Fruit fly (Drosophila melanogaster): Measurements from ENCODE around the gene CG14089.
A peak's percentile ranks its signal among the peaks of the same experiment; 100 is the strongest.

Gene CG14089

DNA sequence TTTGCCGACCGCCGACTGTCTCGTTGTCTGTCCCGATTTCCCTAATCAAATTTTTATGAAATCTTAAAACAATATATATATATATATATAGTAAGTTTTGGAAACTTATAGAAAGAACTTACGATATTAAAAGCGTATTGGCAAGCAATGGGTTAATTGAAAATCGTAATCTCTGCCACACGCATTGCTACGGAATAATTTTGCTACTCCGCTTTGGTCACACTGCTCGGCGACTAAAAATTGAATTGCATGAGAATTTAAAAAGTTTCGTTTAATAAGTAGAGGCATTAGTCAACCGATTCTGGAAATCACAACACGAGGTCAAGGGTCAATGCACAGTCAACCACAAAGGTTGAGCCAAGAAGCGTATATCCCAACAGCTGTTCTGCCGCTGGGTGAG, 19.4 kb downstream of the CG14089 start, which contains the start of gene Bet1 (continued):
- no peak for TF ChIP-seq CG14710 (tag; optimal IDR thresholded peaks at IDR 0.05)
- no peak for TF ChIP-seq CTCF (GFP tag; optimal IDR thresholded peaks at IDR 0.05)
- TF ChIP-seq CG13424 (tag; optimal IDR thresholded peaks at IDR 0.05) = no peak
- no peak for TF ChIP-seq aop (GFP tag; IDR thresholded peaks at IDR 0.05)
- no peak for TF ChIP-seq Dref (GFP tag; IDR thresholded peaks at IDR 0.05)
- no peak for TF ChIP-seq Lpt (GFP tag; optimal IDR thresholded peaks at IDR 0.05)
- peak; percentile 55 for TF ChIP-seq Med (GFP tag)
- TF ChIP-seq NK7.1 (GFP tag; optimal IDR thresholded peaks at IDR 0.05) = no peak
- TF ChIP-seq CG8924 (tag; optimal IDR thresholded peaks at IDR 0.05) = no peak
- TF ChIP-seq nerfin-2 (GFP tag; IDR thresholded peaks at IDR 0.05; ENCODE audit: partially characterized antibody) = no peak
- peak; percentile 55; the same call in 1 of the 2 replicates for TF ChIP-seq CG32532 (GFP tag; IDR thresholded peaks at IDR 0.05)
- no peak for TF ChIP-seq sna (GFP tag; IDR thresholded peaks at IDR 0.05; ENCODE audit: partially characterized antibody)
- TF ChIP-seq CG11093 (GFP tag; IDR thresholded peaks at IDR 0.05) = no peak
- TF ChIP-seq gce (GFP tag; IDR thresholded peaks at IDR 0.05) = no peak
- TF ChIP-seq Hr51 (GFP tag; optimal IDR thresholded peaks at IDR 0.05) = no peak
- peak; percentile 6 for TF ChIP-seq CG15269 (tag; optimal IDR thresholded peaks at IDR 0.05)
- no peak for TF ChIP-seq CG33557 (GFP tag; optimal IDR thresholded peaks at IDR 0.05)
- no peak for TF ChIP-seq CG11504 (tag; optimal IDR thresholded peaks at IDR 0.05)
- TF ChIP-seq fru (optimal IDR thresholded peaks at IDR 0.05) = no peak
- TF ChIP-seq Rx (GFP tag; IDR thresholded peaks at IDR 0.05) = no peak
- 0 out of 2 replicates have a peak, but pooled peaks have one; percentile 21 for TF ChIP-seq bbx (GFP tag; IDR thresholded peaks at IDR 0.05; ENCODE audit: partially characterized antibody)
- TF ChIP-seq MESR4 (GFP tag; optimal IDR thresholded peaks at IDR 0.05) = peak; percentile 54
- TF ChIP-seq abd-A (tag; optimal IDR thresholded peaks at IDR 0.05) = no peak
- TF ChIP-seq Sox102F (GFP tag; optimal IDR thresholded peaks at IDR 0.05) = peak; percentile 7
- peak in 1 of 2 experiments; percentile 14 for TF ChIP-seq bsh (GFP tag; optimal IDR thresholded peaks at IDR 0.05)
- peak; percentile 21 for TF ChIP-seq YL-1 (GFP tag; optimal IDR thresholded peaks at IDR 0.05)
- no peak for TF ChIP-seq wor (GFP tag; IDR thresholded peaks at IDR 0.05)
- TF ChIP-seq CG7372 (GFP tag; IDR thresholded peaks at IDR 0.05) = no peak
- no peak for TF ChIP-seq CG16863 (GFP tag; optimal IDR thresholded peaks at IDR 0.05)
- no peak for TF ChIP-seq croc (GFP tag; conservative IDR thresholded peaks at IDR 0.05)
- TF ChIP-seq CG34422 (GFP tag; IDR thresholded peaks at IDR 0.05) = 0 out of 3 replicates have a peak, but pooled peaks have one; percentile 23
- TF ChIP-seq CG4820 (GFP tag; optimal IDR thresholded peaks at IDR 0.05) = no peak
- TF ChIP-seq al (GFP tag; IDR thresholded peaks at IDR 0.05) = no peak
- no peak; the same call in 1 of the 2 replicates for TF ChIP-seq sob (GFP tag; IDR thresholded peaks at IDR 0.05)
- TF ChIP-seq ab (GFP tag; optimal IDR thresholded peaks at IDR 0.05) = no peak
- TF ChIP-seq Atf6 (GFP tag; IDR thresholded peaks at IDR 0.05) = no peak
- TF ChIP-seq Ptx1 (GFP tag; IDR thresholded peaks at IDR 0.05) = 0 out of 2 replicates have a peak, but pooled peaks have one; percentile 7
- TF ChIP-seq gem (tag; optimal IDR thresholded peaks at IDR 0.05) = peak; percentile 20
- no peak for TF ChIP-seq lov (optimal IDR thresholded peaks at IDR 0.05)
- TF ChIP-seq lov (GFP tag; IDR thresholded peaks at IDR 0.05) = no peak
- no peak for TF ChIP-seq p53 (GFP tag; optimal IDR thresholded peaks at IDR 0.05)
- TF ChIP-seq kni (GFP tag; optimal IDR thresholded peaks at IDR 0.05) = no peak
- peak; percentile 13 for TF ChIP-seq CG10209 (GFP tag; optimal IDR thresholded peaks at IDR 0.05)
- no peak for TF ChIP-seq CG6254 (GFP tag; optimal IDR thresholded peaks at IDR 0.05)
- no peak for TF ChIP-seq CG15479 (GFP tag; optimal IDR thresholded peaks at IDR 0.05)
- no peak for TF ChIP-seq Fer2 (tag; optimal IDR thresholded peaks at IDR 0.05)
- TF ChIP-seq pzg (GFP tag; optimal IDR thresholded peaks at IDR 0.05) = peak; percentile 34
- no peak for TF ChIP-seq knrl (GFP tag; IDR thresholded peaks at IDR 0.05; ENCODE audit: partially characterized antibody)
- no peak for TF ChIP-seq CG2202 (tag; optimal IDR thresholded peaks at IDR 0.05)
- no peak for TF ChIP-seq CG11723 (GFP tag; optimal IDR thresholded peaks at IDR 0.05)
- peak; percentile 20 for TF ChIP-seq CG4617 (GFP tag; optimal IDR thresholded peaks at IDR 0.05; ENCODE audit: borderline replicate concordance)
